Fruit fly (Drosophila melanogaster): ENCODE results near the gene CarT.

Gene CarT

dm6 chr2L:20735121-20735855, 5.2 kb upstream of the CarT start (continued):
- TF ChIP-seq NK7.1 (GFP tag; optimal IDR thresholded peaks at IDR 0.05) (no peak), CG13424 (tag; optimal IDR thresholded peaks at IDR 0.05) (no peak), dm (GFP tag; optimal IDR thresholded peaks at IDR 0.05) (peak; percentile 66), CG14860 (GFP tag; IDR thresholded peaks at IDR 0.05; ENCODE audit: partially characterized antibody) (no peak), CG2129 (GFP tag; IDR thresholded peaks at IDR 0.05; ENCODE audit: partially characterized antibody) (no peak), CG17361 (GFP tag; IDR thresholded peaks at IDR 0.05) (no peak), insv (GFP tag; optimal IDR thresholded peaks at IDR 0.05) (no peak), CG17359 (tag; optimal IDR thresholded peaks at IDR 0.05) (no peak), slp2 (GFP tag; optimal IDR thresholded peaks at IDR 0.05) (no peak), ab (GFP tag; optimal IDR thresholded peaks at IDR 0.05) (no peak), CG9727 (GFP tag; optimal IDR thresholded peaks at IDR 0.05) (peak; percentile 56), CG6765 (GFP tag; optimal IDR thresholded peaks at IDR 0.05) (no peak), CG5180 (GFP tag; optimal IDR thresholded peaks at IDR 0.05) (no peak), Oaz (GFP tag; IDR thresholded peaks at IDR 0.05) (no peak), CG16863 (GFP tag; optimal IDR thresholded peaks at IDR 0.05) (no peak), Rfx (GFP tag; IDR thresholded peaks at IDR 0.05) (peak; percentile 39; the same call in 1 of the 2 replicates), zfh2 (GFP tag; optimal IDR thresholded peaks at IDR 0.05) (no peak), CG14441 (GFP tag; IDR thresholded peaks at IDR 0.05) (no peak), CG33557 (GFP tag; optimal IDR thresholded peaks at IDR 0.05) (no peak), Aef1 (GFP tag; IDR thresholded peaks at IDR 0.05) (no peak), Fer1 (GFP tag; optimal IDR thresholded peaks at IDR 0.05) (no peak), trem (tag; optimal IDR thresholded peaks at IDR 0.05) (peak; percentile 4), ap (GFP tag; IDR thresholded peaks at IDR 0.05) (no peak), GATAe (GFP tag; conservative IDR thresholded peaks at IDR 0.05) (no peak), tio (GFP tag; optimal IDR thresholded peaks at IDR 0.05) (no peak), crp (GFP tag; optimal IDR thresholded peaks at IDR 0.05) (peak in 1 of 2 experiments; percentile 52), CG31441 (GFP tag; IDR thresholded peaks at IDR 0.05) (no peak), CG11695 (GFP tag; IDR thresholded peaks at IDR 0.05) (no peak), sd (tag; optimal IDR thresholded peaks at IDR 0.05) (peak; percentile 69), zfh1 (GFP tag; IDR thresholded peaks at IDR 0.05) (0 out of 3 replicates have a peak, but pooled peaks have one; percentile 34), sna (GFP tag; IDR thresholded peaks at IDR 0.05; ENCODE audit: partially characterized antibody) (0 out of 2 replicates have a peak, but pooled peaks have one; percentile 8), Kr (GFP tag; optimal IDR thresholded peaks at IDR 0.05) (no peak), Jarid2 (GFP tag; optimal IDR thresholded peaks at IDR 0.05) (no peak), HLH54F (GFP tag; optimal IDR thresholded peaks at IDR 0.05) (no peak), toy (GFP tag; IDR thresholded peaks at IDR 0.05) (no peak), Nf-YB (GFP tag; optimal IDR thresholded peaks at IDR 0.05) (no peak), bigmax (GFP tag; optimal IDR thresholded peaks at IDR 0.05) (peak; percentile 94), CG12659 (GFP tag; optimal IDR thresholded peaks at IDR 0.05) (no peak), Hey (tag; optimal IDR thresholded peaks at IDR 0.05) (no peak), CG8290 (GFP tag; optimal IDR thresholded peaks at IDR 0.05) (no peak), CG8290 (tag; optimal IDR thresholded peaks at IDR 0.05) (no peak), gt (GFP tag; IDR thresholded peaks at IDR 0.05) (no peak), eve (GFP tag; optimal IDR thresholded peaks at IDR 0.05) (no peak), emc (GFP tag; optimal IDR thresholded peaks at IDR 0.05) (no peak), Pdp1 (GFP tag; optimal IDR thresholded peaks at IDR 0.05) (peak in 1 of 2 experiments; percentile 78), zen2 (GFP tag; IDR thresholded peaks at IDR 0.05; ENCODE audit: partially characterized antibody) (0 out of 3 replicates have a peak, but pooled peaks have one; percentile 23), BEAF-32 (GFP tag; optimal IDR thresholded peaks at IDR 0.05) (no peak), ERR (GFP tag; optimal IDR thresholded peaks at IDR 0.05) (no peak), CG10267 (tag; optimal IDR thresholded peaks at IDR 0.05) (no peak)
